Worm (Caenorhabditis elegans) whole organism, L4 larva: ENCODE measurements around the gene C37H5.14.
A peak's percentile ranks its signal among the peaks of the same experiment; 100 is the strongest.

Experiments
- F44E2.7 ChIP-seq: fragments of 200-800 bp; sonication (Bioruptor generic); IDR thresholded peaks from 2 replicates; pipeline ENCODE4 v2.1.2; 2022; ENCODE audit warnings: missing genetic modification characterization, missing compliant biosample characterization
- R02D3.7 ChIP-seq: fragments of 150-350 bp; sonication (generic microtip); optimal IDR thresholded peaks from 3 replicates; lab custom pipeline; 2014; ENCODE audit warnings: missing biosample characterization, missing genetic modification characterization
- Y48G9A.11 ChIP-seq: fragments of 200-800 bp; sonication (Bioruptor generic); IDR thresholded peaks from 2 replicates; pipeline ENCODE4 v1.3.6; 2022; ENCODE audit warnings: missing genetic modification reagents, missing genetic modification characterization, missing compliant biosample characterization
- Y75B8A.6 ChIP-seq: fragments of 200-800 bp; sonication (Bioruptor generic); IDR thresholded peaks from 2 replicates; pipeline ENCODE4 v1.3.6; 2022; ENCODE audit warnings: missing genetic modification reagents, missing genetic modification characterization, missing compliant biosample characterization
- ZK337.2 ChIP-seq: fragments of 200-800 bp; sonication (Bioruptor generic); IDR thresholded peaks from 2 replicates; pipeline ENCODE4 v1.3.6; 2022; ENCODE audit warnings: missing genetic modification reagents, missing genetic modification characterization, missing compliant biosample characterization
- aha-1 ChIP-seq: fragments of 150-350 bp; peaks from one replicate; lab custom pipeline; 2014; ENCODE audit warnings: missing biosample characterization, missing genetic modification characterization
- attf-4 ChIP-seq: sonication (generic microtip); optimal IDR thresholded peaks from 3 replicates; lab custom pipeline; 2017; ENCODE audit warnings: missing biosample characterization, missing genetic modification characterization
- ceh-44 ChIP-seq: fragments of 200-800 bp; sonication (Bioruptor generic); IDR thresholded peaks from 2 replicates; pipeline ENCODE4 v1.3.6; 2022; ENCODE audit warnings: missing genetic modification reagents, missing genetic modification characterization, missing compliant biosample characterization
- daf-16 ChIP-seq, 3 experiments: sonication (generic microtip); optimal IDR thresholded peaks; 2 replicates each; lab custom pipeline; 2016 to 2017; ENCODE audit warnings: missing genetic modification characterization in 3 of 3, missing genetic modification reagents in 3 of 3, mild to moderate bottlenecking in 2 of 3, missing compliant biosample characterization in 2 of 3, missing biosample characterization in 1 of 3, moderate library complexity in 1 of 3
- dpl-1 ChIP-seq: fragments of 150-350 bp; optimal IDR thresholded peaks from 2 replicates; lab custom pipeline; 2014; ENCODE audit warnings: missing biosample characterization, missing genetic modification reagents, missing genetic modification characterization
- dve-1 ChIP-seq: sonication (generic microtip); optimal IDR thresholded peaks from 2 replicates; lab custom pipeline; 2017; ENCODE audit warnings: antibody characterized with exemption, mild to moderate bottlenecking, missing genetic modification characterization, missing compliant biosample characterization; ENCODE audit not compliant: insufficient read depth
- fkh-10 ChIP-seq: fragments of 150-350 bp; optimal IDR thresholded peaks from 2 replicates; lab custom pipeline; 2014; ENCODE audit warnings: missing biosample characterization, missing genetic modification reagents, missing genetic modification characterization
- hlh-11 ChIP-seq: fragments of 200-800 bp; sonication (Bioruptor generic); optimal IDR thresholded peaks from 2 replicates; lab custom pipeline; 2018; ENCODE audit warnings: mild to moderate bottlenecking, missing genetic modification characterization, missing compliant biosample characterization
- hlh-30 ChIP-seq: sonication (generic microtip); optimal IDR thresholded peaks from 2 replicates; lab custom pipeline; 2017; ENCODE audit warnings: antibody characterized with exemption, mild to moderate bottlenecking, missing genetic modification characterization, missing compliant biosample characterization; ENCODE audit not compliant: insufficient read depth
- hmg-1.1 ChIP-seq: fragments of 200-800 bp; sonication (Bioruptor generic); IDR thresholded peaks from 2 replicates; pipeline ENCODE4 v1.3.6; 2022; ENCODE audit warnings: missing genetic modification reagents, missing genetic modification characterization, missing compliant biosample characterization
- lin-13 ChIP-seq: fragments of 150-350 bp; optimal IDR thresholded peaks from 2 replicates; lab custom pipeline; 2014; ENCODE audit warnings: missing biosample characterization, missing genetic modification reagents, missing genetic modification characterization
- lsy-2 ChIP-seq, 2 experiments: fragments of 150-350 bp in 1 of 2; sonication (generic microtip) in 1 of 2; optimal IDR thresholded peaks; 2 replicates each; lab custom pipeline; 2014 to 2017; ENCODE audit warnings: missing biosample characterization in 2 of 2, missing genetic modification characterization in 2 of 2
- madf-9 ChIP-seq: fragments of 200-800 bp; sonication (Bioruptor generic); conservative IDR thresholded peaks from 2 replicates; pipeline ENCODE4 v1.3.6; 2022; ENCODE audit warnings: missing genetic modification reagents, missing genetic modification characterization, missing compliant biosample characterization
- mdt-29 ChIP-seq: fragments of 200-800 bp; sonication (Bioruptor generic); IDR thresholded peaks from 2 replicates; pipeline ENCODE4 v1.3.6; 2022; ENCODE audit warnings: missing genetic modification reagents, missing genetic modification characterization, missing compliant biosample characterization
- mxl-3 ChIP-seq: fragments of 200-800 bp; sonication (Bioruptor generic); optimal IDR thresholded peaks from 2 replicates; lab custom pipeline; 2018; ENCODE audit warnings: mild to moderate bottlenecking, missing genetic modification characterization, missing compliant biosample characterization
- nhr-102 ChIP-seq: sonication (generic microtip); optimal IDR thresholded peaks from 2 replicates; lab custom pipeline; 2016; ENCODE audit warnings: mild to moderate bottlenecking, missing genetic modification characterization, moderate library complexity, missing compliant biosample characterization
- nhr-28 ChIP-seq: fragments of 150-350 bp; optimal IDR thresholded peaks from 2 replicates; lab custom pipeline; 2014; ENCODE audit warnings: missing biosample characterization, missing genetic modification characterization
- nhr-41 ChIP-seq: fragments of 200-800 bp; sonication (Bioruptor generic); IDR thresholded peaks from 2 replicates; pipeline ENCODE4 v1.3.6; 2022; ENCODE audit warnings: missing genetic modification reagents, missing genetic modification characterization, missing compliant biosample characterization
- nhr-42 ChIP-seq: fragments of 200-800 bp; sonication (Bioruptor generic); IDR thresholded peaks from 2 replicates; pipeline ENCODE4 v1.3.6; 2022; ENCODE audit warnings: missing genetic modification characterization, missing compliant biosample characterization
- nhr-48 ChIP-seq: sonication (generic microtip); optimal IDR thresholded peaks from 2 replicates; lab custom pipeline; 2016; ENCODE audit warnings: mild to moderate bottlenecking, missing genetic modification characterization, missing compliant biosample characterization
- nhr-6 ChIP-seq: fragments of 150-350 bp; optimal IDR thresholded peaks from 2 replicates; lab custom pipeline; 2014; ENCODE audit warnings: missing biosample characterization, missing genetic modification characterization
- php-3 ChIP-seq: fragments of 200-800 bp; sonication (Bioruptor generic); IDR thresholded peaks from 2 replicates; pipeline ENCODE4 v1.3.6; 2022; ENCODE audit warnings: missing genetic modification reagents, missing genetic modification characterization, missing compliant biosample characterization
- pqm-1 ChIP-seq: sonication (generic microtip); optimal IDR thresholded peaks from 2 replicates; lab custom pipeline; 2017; ENCODE audit warnings: missing biosample characterization, missing genetic modification characterization
- saeg-2 ChIP-seq: fragments of 200-800 bp; sonication (Bioruptor generic); IDR thresholded peaks from 2 replicates; pipeline ENCODE4 v1.3.6; 2022; ENCODE audit warnings: missing genetic modification reagents, missing genetic modification characterization, missing compliant biosample characterization
- snpc-1.2 ChIP-seq: fragments of 200-800 bp; sonication (Bioruptor generic); IDR thresholded peaks from 2 replicates; pipeline ENCODE4 v1.3.6; 2022; ENCODE audit warnings: missing genetic modification reagents, missing genetic modification characterization, missing compliant biosample characterization
- snpc-4 ChIP-seq: fragments of 150-350 bp; optimal IDR thresholded peaks from 2 replicates; lab custom pipeline; 2014; ENCODE audit warnings: missing biosample characterization, missing genetic modification characterization
- spr-1 ChIP-seq: sonication (generic microtip); optimal IDR thresholded peaks from 2 replicates; lab custom pipeline; 2016; ENCODE audit warnings: mild to moderate bottlenecking, missing genetic modification characterization, missing compliant biosample characterization
- spr-3 ChIP-seq: fragments of 200-800 bp; sonication (Bioruptor generic); optimal IDR thresholded peaks from 2 replicates; lab custom pipeline; 2018; ENCODE audit warnings: mild to moderate bottlenecking, missing genetic modification characterization, missing compliant biosample characterization
- unc-130 ChIP-seq: sonication (generic microtip); optimal IDR thresholded peaks from 2 replicates; lab custom pipeline; 2016; ENCODE audit warnings: missing genetic modification reagents, missing genetic modification characterization, missing compliant biosample characterization
- zfp-3 ChIP-seq: fragments of 200-800 bp; sonication (Bioruptor generic); conservative IDR thresholded peaks from 2 replicates; pipeline ENCODE4 v1.3.6; 2022; ENCODE audit warnings: missing genetic modification reagents, missing genetic modification characterization, missing compliant biosample characterization
- ztf-11 ChIP-seq: fragments of 150-350 bp; optimal IDR thresholded peaks from 2 replicates; lab custom pipeline; 2014; ENCODE audit warnings: missing biosample characterization, missing genetic modification characterization
- ztf-7 ChIP-seq: fragments of 150-350 bp; optimal IDR thresholded peaks from 2 replicates; lab custom pipeline; 2014; ENCODE audit warnings: missing biosample characterization, missing genetic modification characterization

C37H5.14 gene

ce11 chrV:4851138-4851537 lies 17.0 kb upstream of the C37H5.14 start, which contains the start of gene nex-4:
Gene nex-4 (plus strand): TSS chrV:4851438.
- TF ChIP-seq aha-1 (no peak), spr-1 (tag; lab: Kevin White, UChicago) (no peak), snpc-4 (tag; lab: Kevin White, UChicago) (no peak), attf-4 (tag; lab: Kevin White, UChicago) (no peak), ZK337.2 (GFP tag; lab: Robert Waterston, UW) (no peak), ceh-44 (GFP tag; lab: Robert Waterston, UW) (no peak), hmg-1.1 (GFP tag; lab: Robert Waterston, UW) (no peak), R02D3.7 (tag; lab: Kevin White, UChicago) (no peak), ztf-7 (tag; lab: Kevin White, UChicago) (no peak), saeg-2 (GFP tag; lab: Robert Waterston, UW) (no peak), madf-9 (no peak)

- no peak for TF ChIP-seq fkh-10 (GFP tag; lab: Kevin White, UChicago)
- no peak for TF ChIP-seq Y48G9A.11 (GFP tag; lab: Robert Waterston, UW)
Observed at ce11 chrV:4850446-4850845, 16.3 kb upstream of the C37H5.14 start.

ce11 chrV:4847424-4847823 lies 13.2 kb upstream of the C37H5.14 start, which contains the start of gene abhd-5.1:
Gene abhd-5.1 (plus strand): TSS chrV:4847653.
- peak; percentile 63 for TF ChIP-seq dve-1 (tag; lab: Kevin White, UChicago)
- peak; percentile 54; the same call in 1 of the 2 replicates for TF ChIP-seq php-3 (GFP tag; lab: Robert Waterston, UW)
- TF ChIP-seq dpl-1: no peak
- TF ChIP-seq ztf-7 (tag; lab: Kevin White, UChicago): no peak
- TF ChIP-seq nhr-28 (tag; lab: Kevin White, UChicago): peak; percentile 46
- TF ChIP-seq Y75B8A.6: no peak
- no peak for TF ChIP-seq ztf-11 (tag; lab: Kevin White, UChicago)
- no peak for TF ChIP-seq nhr-42 (GFP tag; lab: Robert Waterston, UW)
- TF ChIP-seq lin-13 (GFP tag; lab: Kevin White, UChicago): no peak
- TF ChIP-seq pqm-1: no peak
- TF ChIP-seq nhr-41 (GFP tag; lab: Robert Waterston, UW): no peak
- peak; percentile 15 for TF ChIP-seq nhr-6 (tag; lab: Kevin White, UChicago)
- no peak for TF ChIP-seq mxl-3 (GFP tag; lab: Kevin White, UChicago)
- no peak for TF ChIP-seq nhr-102 (tag; lab: Kevin White, UChicago)
- TF ChIP-seq zfp-3 (GFP tag; lab: Robert Waterston, UW): no peak
- TF ChIP-seq snpc-4 (tag; lab: Kevin White, UChicago): no peak
- peak in 1 of 2 experiments; percentile 85 for TF ChIP-seq daf-16 (GFP tag; optimal IDR thresholded peaks at IDR 0.05; lab: Kevin White, UChicago)
- peak; percentile 88 for TF ChIP-seq daf-16 (tag; optimal IDR thresholded peaks at IDR 0.05; lab: Kevin White, UChicago)
- TF ChIP-seq unc-130 (GFP tag; lab: Kevin White, UChicago): no peak
- TF ChIP-seq nhr-48 (tag; lab: Kevin White, UChicago): no peak
- no peak for TF ChIP-seq madf-9
- TF ChIP-seq aha-1: peak; percentile 67
- TF ChIP-seq spr-3 (GFP tag; lab: Kevin White, UChicago): no peak
- TF ChIP-seq snpc-1.2: no peak
- TF ChIP-seq F44E2.7 (GFP tag; lab: Robert Waterston, UW): no peak
- TF ChIP-seq hlh-30: peak; percentile 77
- TF ChIP-seq mdt-29 (GFP tag; lab: Robert Waterston, UW): no peak
- TF ChIP-seq lsy-2 (tag; optimal IDR thresholded peaks at IDR 0.05; lab: Kevin White, UChicago): no peak
- no peak for TF ChIP-seq hlh-11 (tag; lab: Kevin White, UChicago)
